Worm (Caenorhabditis elegans) whole organism, midembryonic: ENCODE measurements around the gene rhi-1.

Experiments used
- T22C8.4 ChIP-seq: fragments of 200-800 bp; sonication (Bioruptor generic); IDR thresholded peaks from 2 replicates; pipeline ENCODE4 v1.3.6; 2022; ENCODE audit warnings: missing genetic modification characterization, missing compliant biosample characterization
- flt-1 ChIP-seq: fragments of 200-800 bp; sonication (Bioruptor generic); IDR thresholded peaks from 2 replicates; pipeline ENCODE4 v1.3.6; 2022; ENCODE audit warnings: missing genetic modification characterization, missing compliant biosample characterization
- klf-2 ChIP-seq: fragments of 200-800 bp; sonication (Bioruptor generic); conservative IDR thresholded peaks from 2 replicates; pipeline ENCODE4 v1.3.6; 2022; ENCODE audit warnings: missing genetic modification reagents, missing genetic modification characterization, missing compliant biosample characterization
- med-1 ChIP-seq: sonication (generic microtip); optimal IDR thresholded peaks from 2 replicates; lab custom pipeline; 2017; ENCODE audit warnings: missing genetic modification characterization, mild to moderate bottlenecking, missing compliant biosample characterization, antibody characterized with exemption, missing genetic modification reagents; ENCODE audit not compliant: insufficient read depth
- tab-1 ChIP-seq: fragments of 200-800 bp; sonication (Bioruptor generic); IDR thresholded peaks from 2 replicates; pipeline ENCODE4 v1.3.6; 2022; ENCODE audit warnings: missing genetic modification characterization, missing compliant biosample characterization
- ztf-29 ChIP-seq: fragments of 200-800 bp; sonication (Bioruptor generic); IDR thresholded peaks from 2 replicates; pipeline ENCODE4 v1.3.6; 2022; ENCODE audit warnings: missing genetic modification reagents, missing genetic modification characterization, missing compliant biosample characterization

DNA sequence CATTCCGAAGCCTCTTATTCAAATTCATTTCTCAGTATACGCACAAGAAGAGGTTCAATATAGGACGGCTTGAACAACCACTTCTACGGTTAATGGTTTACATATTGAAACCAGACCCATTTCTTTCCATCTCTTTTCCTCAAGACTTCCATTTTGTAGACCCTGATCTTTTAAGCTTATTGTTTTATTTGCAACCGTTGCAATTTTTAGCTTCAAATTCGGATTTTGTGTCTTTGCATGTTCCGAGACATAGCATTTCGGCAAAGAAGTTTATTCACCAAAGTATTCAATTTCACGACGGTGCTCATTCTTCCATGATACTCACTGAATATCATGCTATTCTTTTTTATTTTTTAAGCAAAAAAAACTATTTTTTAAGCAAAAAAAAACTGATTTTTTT lies 42.1 kb upstream of the rhi-1 start, which contains the start of gene nmur-3:
- TF ChIP-seq flt-1 (no peak), klf-2 (GFP tag; lab: Robert Waterston, UW) (no peak), T22C8.4 (GFP tag; lab: Robert Waterston, UW) (no peak), ztf-29 (GFP tag; lab: Robert Waterston, UW) (no peak), med-1 (no peak), tab-1 (GFP tag; lab: Robert Waterston, UW) (no peak)
